Worm (Caenorhabditis elegans): ENCODE results near the gene ets-8.

ets-8 gene

DNA sequence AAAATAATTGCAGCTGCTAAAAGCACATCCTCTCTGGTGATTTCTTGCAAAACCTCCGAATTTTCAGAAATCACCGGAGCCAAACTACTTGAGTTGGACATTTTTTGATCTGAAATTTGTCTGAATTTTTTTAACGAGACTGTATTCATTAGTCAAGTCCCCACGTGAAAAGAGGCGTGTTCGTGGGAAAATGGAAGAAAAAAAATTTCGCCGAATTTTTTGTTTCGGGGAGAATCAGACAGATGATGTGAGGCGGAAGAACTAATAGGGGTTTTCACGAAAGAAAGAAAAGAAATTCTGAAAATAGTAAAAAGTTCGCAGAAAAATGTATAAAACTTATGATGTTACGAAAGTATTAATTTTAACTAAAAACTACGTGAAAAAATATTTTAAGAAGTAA lies 41.7 kb downstream of the ets-8 start, which contains the start of gene srx-13:
TSS of gene srx-13 (minus strand) at position 101 of the 400 bp plus-strand sequence.
- TF ChIP-seq zag-1 (tag; optimal IDR thresholded peaks at IDR 0.05) (no peak), egl-5 (tag; optimal IDR thresholded peaks at IDR 0.05) (no peak), mdl-1 (tag; optimal IDR thresholded peaks at IDR 0.05) (no peak), lin-39 (tag; optimal IDR thresholded peaks at IDR 0.05) (no peak), lin-15B (tag; optimal IDR thresholded peaks at IDR 0.05) (no peak), tbx-2 (tag; optimal IDR thresholded peaks at IDR 0.05) (no peak), pha-4 (tag; optimal IDR thresholded peaks at IDR 0.05) (no peak), nhr-43 (tag; optimal IDR thresholded peaks at IDR 0.05; ENCODE audit: poor library complexity, severe bottlenecking) (no peak), snpc-4 (tag; optimal IDR thresholded peaks at IDR 0.05) (no peak), nhr-12 (tag; optimal IDR thresholded peaks at IDR 0.05) (no peak)

- no peak for TF ChIP-seq elt-3 (tag; optimal IDR thresholded peaks at IDR 0.05)
- TF ChIP-seq egl-27 (tag; optimal IDR thresholded peaks at IDR 0.05) = no peak
- no peak for TF ChIP-seq ztf-4 (tag; optimal IDR thresholded peaks at IDR 0.05)
- TF ChIP-seq ztf-11 (tag; optimal IDR thresholded peaks at IDR 0.05) = no peak
- no peak for TF ChIP-seq ZK546.5 (tag; optimal IDR thresholded peaks at IDR 0.05)
- no peak for TF ChIP-seq egl-5 (tag; optimal IDR thresholded peaks at IDR 0.05)
- no peak for TF ChIP-seq eor-1 (tag; optimal IDR thresholded peaks at IDR 0.05)
Observed at ce11 chrIV:1113638-1114037, 46.6 kb downstream of the ets-8 start, which contains the start of gene srx-14. Gene srx-14, minus strand, starts transcription at chrIV:1113738.

DNA sequence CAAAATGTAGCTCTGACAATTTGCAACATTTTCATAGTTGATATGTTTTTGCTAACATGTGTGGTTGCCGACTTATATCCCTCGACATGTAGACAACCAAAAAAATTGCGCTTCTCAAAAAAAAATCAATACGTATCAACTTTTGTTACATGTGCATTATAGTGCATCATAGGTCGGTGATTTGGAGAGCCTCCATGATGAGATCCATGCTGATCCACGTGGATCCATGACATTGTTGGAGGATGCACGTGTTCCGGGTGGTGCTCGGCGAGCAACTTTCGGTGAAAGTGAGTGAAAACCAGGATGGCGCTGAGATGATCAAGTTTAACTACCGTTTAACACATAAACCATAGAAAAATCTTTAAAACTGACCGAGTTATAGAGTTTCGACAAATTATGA lies 49.3 kb downstream of the ets-8 start:
- TF ChIP-seq ztf-11 (tag; optimal IDR thresholded peaks at IDR 0.05) (no peak), ceh-28 (tag; optimal IDR thresholded peaks at IDR 0.05) (no peak), fkh-2 (tag; optimal IDR thresholded peaks at IDR 0.05) (no peak), hmg-11 (tag; optimal IDR thresholded peaks at IDR 0.05) (no peak), nhr-67 (tag; optimal IDR thresholded peaks at IDR 0.05) (no peak), nhr-43 (tag; optimal IDR thresholded peaks at IDR 0.05; ENCODE audit: poor library complexity, severe bottlenecking) (no peak)
